Worm (Caenorhabditis elegans) whole organism, dauer: Measurements from ENCODE around the gene nduf-9.
"Not testable (repeated sequence)": the region's sequence is repeated elsewhere in the genome, so short reads cannot be mapped to it uniquely, and the experiment has no call there.

Experiments used
- unc-62 ChIP-seq: sonication (generic microtip); optimal IDR thresholded peaks from 2 replicates; lab custom pipeline; 2017; ENCODE audit warnings: missing biosample characterization, missing genetic modification reagents, missing genetic modification characterization

The nduf-9 gene

DNA sequence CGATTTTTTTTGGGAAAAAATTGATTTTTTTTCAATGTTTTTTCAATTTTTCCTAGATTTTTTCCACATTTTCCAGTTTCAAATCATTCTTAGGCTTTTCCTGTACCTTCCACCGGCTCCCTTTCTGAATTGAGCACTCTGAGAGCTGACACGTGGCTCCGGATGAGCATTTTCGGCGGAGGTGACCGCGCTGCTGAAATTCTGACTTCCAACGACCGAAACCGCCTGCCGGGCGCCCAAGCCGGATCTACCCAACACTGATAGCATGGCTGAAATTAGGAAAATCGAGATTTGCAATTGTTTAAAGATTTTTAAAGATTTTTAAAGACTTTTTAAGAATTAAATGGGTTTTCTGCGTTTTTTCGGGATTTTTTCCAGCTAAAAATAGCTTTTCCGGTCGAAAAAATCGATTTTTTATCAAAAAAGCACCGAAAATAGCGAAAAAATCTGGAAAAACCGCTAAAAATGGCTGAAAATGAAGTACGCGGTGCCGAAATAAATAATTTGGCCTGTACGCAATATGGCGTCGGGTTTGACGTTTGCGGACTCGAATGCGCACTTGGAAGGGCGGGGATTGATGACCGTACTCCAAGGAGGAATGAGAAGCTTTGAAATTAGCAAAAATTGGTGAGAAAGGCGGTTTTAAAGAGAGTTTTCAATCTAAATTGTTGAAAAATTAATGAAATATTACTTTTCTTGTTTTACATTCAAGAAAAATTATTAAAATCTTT is at the start of gene nduf-9:
TSS of gene nduf-9 (minus strand) at position 269 of the 731 bp plus-strand sequence.
- TF ChIP-seq unc-62, result no peak

DNA sequence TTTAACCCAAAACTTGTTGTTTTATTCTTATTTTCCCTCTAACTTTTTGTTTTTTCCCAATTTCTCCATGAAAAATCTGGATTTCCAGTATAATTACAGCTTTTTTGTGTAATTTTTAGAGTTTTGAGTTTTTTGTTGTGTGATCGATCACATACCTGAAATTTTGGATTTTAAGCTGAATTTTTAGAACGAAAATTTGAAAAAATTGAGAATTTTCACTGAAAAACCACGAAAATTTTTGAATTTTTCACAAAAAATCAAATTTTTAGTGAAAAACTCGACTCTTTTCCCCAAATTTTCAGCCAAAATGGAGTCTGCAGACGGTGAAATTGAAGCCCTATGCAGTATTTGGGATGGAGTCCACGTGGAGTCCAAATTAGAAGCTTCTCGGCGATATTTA is 48.8 kb upstream of the nduf-9 start, which contains the start of gene Y53G8AR.5:
TSS of gene Y53G8AR.5 (plus strand) at position 301 of the 400 bp plus-strand sequence.
- TF ChIP-seq unc-62, result no peak

DNA sequence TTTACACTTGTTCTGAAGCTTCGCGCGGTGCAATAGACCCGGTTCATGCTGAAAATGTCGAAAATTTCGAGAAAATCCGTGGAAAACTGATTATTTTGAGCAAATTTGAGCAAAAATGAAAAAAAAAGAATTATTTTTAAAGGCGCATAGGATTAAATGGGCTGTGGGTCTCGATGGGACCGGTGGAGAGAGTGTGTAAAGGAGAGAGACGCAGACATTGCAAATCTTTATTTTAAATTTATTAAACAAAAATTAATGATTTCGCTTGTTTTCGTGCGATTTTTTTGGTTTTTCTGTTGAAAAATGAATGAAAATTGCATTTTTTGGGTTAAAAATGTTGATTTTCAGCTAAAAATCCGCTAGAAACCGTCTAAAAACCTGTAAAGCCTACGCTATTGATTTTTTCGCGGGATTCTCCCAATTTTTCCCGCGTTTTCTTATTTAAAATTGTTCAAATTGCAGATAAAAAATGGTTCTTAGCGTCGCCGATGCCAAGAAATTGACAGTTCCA is 46.0 kb upstream of the nduf-9 start, which contains the start of the genes Y53G8AR.8 and Y53G8AR.6:
TSS of gene Y53G8AR.8 (minus strand) at position 48 of the 511 bp plus-strand sequence.
TSS of gene Y53G8AR.6 (plus strand) at position 461 of the 511 bp plus-strand sequence.
- TF ChIP-seq unc-62, result no peak

- no peak for TF ChIP-seq unc-62
These were observed 33.5 kb upstream of the nduf-9 start, which contains the start of gene mfsd-8 for ce11 chrIII:3281860-3282358. Gene mfsd-8 (plus strand): TSS chrIII:3282308.

DNA sequence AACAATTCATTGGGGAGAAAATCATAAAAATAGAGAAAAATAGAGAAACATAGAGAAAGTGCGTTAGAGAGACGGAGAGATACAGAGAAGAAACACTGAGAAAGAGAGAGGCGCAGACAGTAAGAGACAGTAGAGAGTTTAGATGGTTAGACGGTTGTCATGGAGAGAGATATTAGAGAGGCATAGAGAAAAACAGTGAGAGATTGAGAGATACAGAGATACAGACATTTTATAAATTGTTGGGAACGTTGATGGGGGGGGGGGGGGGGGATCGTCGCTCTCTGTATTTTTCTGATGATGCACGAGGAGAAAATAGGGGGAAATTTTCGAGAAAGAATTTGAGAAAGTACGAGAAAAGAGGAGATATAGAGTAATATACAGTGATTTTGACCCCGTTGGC is 30.9 kb upstream of the nduf-9 start:
- TF ChIP-seq unc-62, result no peak

- no peak for TF ChIP-seq unc-62
These were observed 30.2 kb upstream of the nduf-9 start, which contains the start of gene Y53G8AM.8 for ce11 chrIII:3278610-3279009. Gene Y53G8AM.8 (minus strand): TSS chrIII:3278710.

- no peak for TF ChIP-seq unc-62
These were observed 24.8 kb upstream of the nduf-9 start for ce11 chrIII:3273141-3273540.

DNA sequence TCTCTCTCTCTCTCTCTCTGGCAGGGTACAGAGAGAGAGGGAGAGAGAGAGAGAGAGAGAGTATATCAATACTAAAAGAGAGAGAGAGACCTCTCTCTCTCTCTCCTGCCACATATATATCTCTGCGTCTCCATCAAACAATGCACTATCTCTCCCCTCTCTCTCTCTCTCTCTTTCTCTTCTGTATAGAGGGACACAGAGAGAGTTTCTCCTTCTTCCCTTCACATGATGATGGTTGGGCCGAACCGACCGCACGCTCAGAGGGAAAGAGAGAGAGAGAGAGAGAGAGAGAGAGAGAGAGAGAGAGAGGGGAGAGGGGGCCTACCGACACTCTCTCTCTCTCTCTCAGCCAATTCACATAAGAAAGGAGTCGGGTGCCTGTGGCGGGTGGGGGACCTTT is 23.3 kb upstream of the nduf-9 start:
- no peak for TF ChIP-seq unc-62

DNA sequence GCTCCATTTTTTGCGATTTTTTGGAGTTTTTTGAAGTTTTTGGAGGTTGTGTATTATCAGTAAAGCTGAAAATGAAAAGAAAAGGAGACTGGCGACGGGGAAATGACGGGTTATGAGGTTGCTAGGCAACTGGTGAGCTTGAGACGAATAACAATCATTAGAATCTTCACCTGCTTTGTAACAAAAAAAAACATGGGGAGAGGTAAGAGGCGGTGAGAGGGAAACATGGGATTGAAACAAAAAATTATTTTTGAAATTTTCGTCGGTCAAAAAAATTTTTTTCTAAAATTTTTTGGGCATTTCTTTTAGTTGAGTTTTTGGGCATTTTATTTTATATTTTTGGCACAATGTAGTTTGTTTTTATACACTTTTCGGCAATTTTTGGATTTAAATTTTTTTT is 18.2 kb upstream of the nduf-9 start, which contains the start of gene Y53G8AM.7:
TSS of gene Y53G8AM.7 (minus strand) at position 101 of the 400 bp plus-strand sequence.
- TF ChIP-seq unc-62, result no peak

DNA sequence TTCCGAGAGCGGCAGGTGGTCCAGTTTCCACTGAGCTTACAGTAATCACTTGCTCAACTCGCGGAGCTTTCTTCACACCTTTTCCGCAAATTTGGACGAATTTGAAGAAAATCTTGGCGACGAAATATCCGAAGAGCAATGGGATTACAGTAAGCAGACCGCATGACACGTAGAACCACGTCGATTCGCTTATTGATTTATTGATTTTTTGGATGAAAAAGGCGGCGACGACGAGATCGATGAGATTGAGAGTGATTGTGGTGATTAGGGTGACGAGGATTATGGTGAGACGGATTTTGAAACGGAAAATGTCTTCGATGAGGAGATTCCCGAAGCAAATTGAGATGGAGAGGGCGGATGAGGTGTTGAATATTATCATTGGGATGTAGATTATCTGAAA is 15.3 kb upstream of the nduf-9 start:
- no peak for TF ChIP-seq unc-62

DNA sequence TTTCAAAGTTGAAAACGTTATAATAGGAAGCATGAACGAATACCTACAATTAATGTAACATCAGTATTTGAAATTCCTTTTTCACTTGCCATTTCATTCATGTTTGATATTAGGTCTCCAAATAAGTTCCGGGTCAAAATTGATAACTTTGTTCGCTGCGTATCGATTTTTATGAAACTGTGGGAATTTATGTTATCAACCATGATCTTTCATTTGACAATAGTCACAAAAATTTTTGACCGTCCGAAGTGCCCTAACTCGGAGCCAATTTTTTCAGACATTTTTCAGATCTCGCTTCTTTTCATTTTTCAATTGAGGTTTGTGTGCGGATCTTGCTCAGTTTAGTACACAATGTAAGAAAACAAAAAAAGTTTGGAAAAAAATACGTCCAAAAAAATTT is 11.3 kb upstream of the nduf-9 start, which contains the start of gene Y53G8AM.6:
TSS of gene Y53G8AM.6 (minus strand) at position 101 of the 400 bp plus-strand sequence.
- TF ChIP-seq unc-62, result not testable (repeated sequence)

ce11 chrIII:3258306-3258705 is 9.9 kb upstream of the nduf-9 start, which contains the start of gene nspg-7.2:
Gene nspg-7.2 (minus strand): TSS chrIII:3258406.
- TF ChIP-seq unc-62, result no peak

DNA sequence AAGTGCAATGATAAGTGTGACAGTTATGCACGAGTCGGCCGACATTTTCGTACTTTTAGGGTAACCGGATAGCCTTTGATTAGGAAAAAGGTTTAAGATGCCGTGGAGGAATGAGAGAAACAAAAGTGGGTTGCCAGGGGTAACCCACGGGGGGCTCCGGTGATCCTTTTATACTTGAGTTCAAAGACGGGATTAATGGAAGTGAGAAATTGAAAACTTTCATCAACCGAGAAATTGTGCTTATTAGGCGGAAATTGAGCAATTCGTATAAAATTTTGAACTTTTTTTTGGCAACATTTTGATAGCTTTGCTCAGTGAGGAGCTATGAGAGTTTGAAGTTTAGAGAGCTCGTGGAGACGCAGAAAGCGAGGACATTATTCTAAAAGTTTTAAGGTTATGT is 7.2 kb upstream of the nduf-9 start, which contains the start of gene Y53G8AM.4:
TSS of gene Y53G8AM.4 (minus strand) at position 101 of the 400 bp plus-strand sequence.
- TF ChIP-seq unc-62, result no peak

- no peak for TF ChIP-seq unc-62
These were observed 6.6 kb upstream of the nduf-9 start for ce11 chrIII:3255023-3255422.

DNA sequence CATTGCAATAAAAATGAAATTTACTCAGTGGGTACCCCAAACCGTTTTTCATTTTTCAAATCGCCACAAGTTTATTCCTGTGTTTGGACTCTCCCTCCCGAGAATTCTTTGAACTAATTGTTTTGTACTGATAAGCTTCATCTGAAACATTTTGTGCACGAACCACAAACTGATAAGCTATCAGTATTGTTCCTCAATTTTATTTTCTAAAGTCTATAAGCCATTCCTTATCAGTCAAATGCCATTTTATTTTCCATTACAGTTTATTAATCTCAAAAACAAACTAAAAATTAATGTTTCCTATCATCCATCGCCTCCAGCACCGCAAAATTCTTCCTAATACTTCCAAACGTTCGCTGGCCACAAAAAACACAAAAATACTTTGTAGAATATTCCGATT is 5.4 kb upstream of the nduf-9 start:
- no peak for TF ChIP-seq unc-62

DNA sequence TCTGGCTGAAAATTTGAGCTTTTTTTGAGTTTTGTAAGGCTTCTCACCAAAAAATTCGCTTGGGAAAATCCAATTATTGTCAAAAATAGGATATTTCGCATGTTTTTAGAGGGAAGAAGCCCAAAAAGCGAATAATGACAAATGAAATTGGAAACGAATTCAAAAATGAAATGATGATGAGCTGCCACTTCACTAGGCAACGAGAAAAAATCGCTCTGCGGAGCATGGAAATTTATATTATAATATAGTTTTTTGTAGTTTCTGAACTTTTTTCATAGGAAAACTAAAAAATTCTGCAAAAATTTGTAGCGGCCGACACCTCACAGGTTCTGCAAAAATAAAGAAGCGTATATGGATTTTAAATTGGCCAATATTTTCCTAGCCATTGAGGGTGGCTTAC is 4.7 kb upstream of the nduf-9 start, which contains the start of gene Y53G8AL.3:
TSS of gene Y53G8AL.3 (minus strand) at position 101 of the 400 bp plus-strand sequence.
- TF ChIP-seq unc-62, result no peak

- no peak for TF ChIP-seq unc-62
These were observed 2.3 kb upstream of the nduf-9 start, which contains the start of gene Y53G8AL.4 for ce11 chrIII:3250596-3251112. Gene Y53G8AL.4 (minus strand): TSS chrIII:3250646.
